Worm (Caenorhabditis elegans) whole organism, young adult: ENCODE measurements around the gene str-7.

Experiments
- B0019.2 ChIP-seq: fragments of 200-800 bp; sonication (Bioruptor generic); conservative IDR thresholded peaks from 2 replicates; pipeline ENCODE4 v1.3.6; 2022; ENCODE audit warnings: missing genetic modification reagents, missing genetic modification characterization, missing compliant biosample characterization
- B0261.1 ChIP-seq: sonication (generic microtip); optimal IDR thresholded peaks from 2 replicates; lab custom pipeline; 2016; ENCODE audit warnings: mild to moderate bottlenecking, missing genetic modification characterization, moderate library complexity, missing compliant biosample characterization
- F33H1.4 ChIP-seq: fragments of 200-800 bp; sonication (Bioruptor generic); IDR thresholded peaks from 2 replicates; pipeline ENCODE4 v1.3.6; 2022; ENCODE audit warnings: missing genetic modification reagents, missing genetic modification characterization, missing compliant biosample characterization
- F39B2.1 ChIP-seq: fragments of 200-800 bp; sonication (Bioruptor generic); IDR thresholded peaks from 2 replicates; pipeline ENCODE4 v1.3.6; 2022; ENCODE audit warnings: missing genetic modification reagents, missing genetic modification characterization, missing compliant biosample characterization
- Y53F4B.3 ChIP-seq: fragments of 200-800 bp; sonication (Bioruptor generic); IDR thresholded peaks from 2 replicates; pipeline ENCODE4 v1.3.6; 2022; ENCODE audit warnings: missing genetic modification reagents, missing genetic modification characterization, missing compliant biosample characterization
- Y79H2A.3 ChIP-seq: fragments of 200-800 bp; sonication (Bioruptor generic); conservative IDR thresholded peaks from 2 replicates; pipeline ENCODE4 v1.3.6; 2022; ENCODE audit warnings: missing genetic modification reagents, missing genetic modification characterization, missing compliant biosample characterization
- aptf-3 ChIP-seq: fragments of 200-800 bp; sonication (Bioruptor generic); IDR thresholded peaks from 2 replicates; pipeline ENCODE4 v1.3.6; 2022; ENCODE audit warnings: missing genetic modification characterization, missing compliant biosample characterization
- attf-3 ChIP-seq: fragments of 200-800 bp; sonication (Bioruptor generic); conservative IDR thresholded peaks from 2 replicates; pipeline ENCODE4 v1.3.6; 2022; ENCODE audit warnings: missing genetic modification reagents, missing genetic modification characterization, missing compliant biosample characterization
- attf-5 ChIP-seq: fragments of 200-800 bp; sonication (Bioruptor generic); optimal IDR thresholded peaks from 2 replicates; lab custom pipeline; 2018; ENCODE audit warnings: mild to moderate bottlenecking, missing genetic modification characterization, missing compliant biosample characterization
- attf-6 ChIP-seq: fragments of 200-800 bp; sonication (Bioruptor generic); IDR thresholded peaks from 2 replicates; pipeline ENCODE4 v1.3.6; 2022; ENCODE audit warnings: missing genetic modification reagents, missing genetic modification characterization, missing compliant biosample characterization
- ccch-3 ChIP-seq: fragments of 200-800 bp; sonication (Bioruptor generic); optimal IDR thresholded peaks from 2 replicates; lab custom pipeline; 2018; ENCODE audit warnings: mild to moderate bottlenecking, missing genetic modification characterization, missing compliant biosample characterization
- cebp-2 ChIP-seq: fragments of 200-800 bp; sonication (Bioruptor generic); IDR thresholded peaks from 2 replicates; pipeline ENCODE4 v1.3.6; 2022; ENCODE audit warnings: missing genetic modification characterization, missing compliant biosample characterization
- egrh-3 ChIP-seq: fragments of 200-800 bp; sonication (Bioruptor generic); IDR thresholded peaks from 2 replicates; pipeline ENCODE4 v1.3.6; 2022; ENCODE audit warnings: missing genetic modification reagents, missing genetic modification characterization, missing compliant biosample characterization
- him-1 ChIP-seq: sonication (generic microtip); optimal IDR thresholded peaks from 2 replicates; lab custom pipeline; 2016; ENCODE audit warnings: missing genotype, missing genetic modification reagents, missing genetic modification characterization, missing compliant biosample characterization
- hmg-20 ChIP-seq: fragments of 200-800 bp; sonication (Bioruptor generic); IDR thresholded peaks from 2 replicates; pipeline ENCODE4 v1.3.6; 2022; ENCODE audit warnings: missing genetic modification reagents, missing genetic modification characterization, missing compliant biosample characterization
- let-526 ChIP-seq: fragments of 200-800 bp; sonication (Bioruptor generic); IDR thresholded peaks from 2 replicates; pipeline ENCODE4 v1.3.6; 2022; ENCODE audit warnings: missing genetic modification reagents, missing genetic modification characterization, missing compliant biosample characterization
- lin-26 ChIP-seq: fragments of 200-800 bp; sonication (Bioruptor generic); IDR thresholded peaks from 2 replicates; pipeline ENCODE4 v1.3.6; 2022; ENCODE audit warnings: missing genetic modification reagents, missing genetic modification characterization, missing compliant biosample characterization
- lin-54 ChIP-seq: fragments of 200-800 bp; sonication (Bioruptor generic); optimal IDR thresholded peaks from 2 replicates; lab custom pipeline; 2018; ENCODE audit warnings: mild to moderate bottlenecking, missing genetic modification characterization, missing compliant biosample characterization
- lsy-27 ChIP-seq: sonication (generic microtip); optimal IDR thresholded peaks from 2 replicates; lab custom pipeline; 2017; ENCODE audit warnings: missing genetic modification characterization, mild to moderate bottlenecking, missing compliant biosample characterization, antibody characterized with exemption, missing genotype, borderline replicate concordance; ENCODE audit not compliant: insufficient read depth
- madf-3 ChIP-seq: fragments of 200-800 bp; sonication (Bioruptor generic); IDR thresholded peaks from 2 replicates; pipeline ENCODE4 v1.3.6; 2022; ENCODE audit warnings: missing genetic modification reagents, missing genetic modification characterization, missing compliant biosample characterization
- mcd-1 ChIP-seq: fragments of 200-800 bp; sonication (Bioruptor generic); IDR thresholded peaks from 2 replicates; pipeline ENCODE4 v1.3.6; 2022; ENCODE audit warnings: missing genetic modification reagents, missing genetic modification characterization, missing compliant biosample characterization
- mes-4 ChIP-seq: sonication (generic microtip); optimal IDR thresholded peaks from 2 replicates; lab custom pipeline; 2016; ENCODE audit warnings: missing genotype, missing genetic modification characterization, missing compliant biosample characterization
- nhr-80 ChIP-seq: sonication (generic microtip); optimal IDR thresholded peaks from 2 replicates; lab custom pipeline; 2016; ENCODE audit warnings: missing genetic modification characterization, missing compliant biosample characterization
- snpc-1.1 ChIP-seq: sonication (generic microtip); optimal IDR thresholded peaks from 2 replicates; lab custom pipeline; 2017; ENCODE audit warnings: missing genetic modification characterization, mild to moderate bottlenecking, missing compliant biosample characterization, antibody characterized with exemption, moderate library complexity, missing genotype, missing genetic modification reagents; ENCODE audit not compliant: insufficient read depth
- snpc-3.4 ChIP-seq: sonication (generic microtip); optimal IDR thresholded peaks from 2 replicates; lab custom pipeline; 2017; ENCODE audit warnings: missing genetic modification characterization, mild to moderate bottlenecking, missing compliant biosample characterization, antibody characterized with exemption, moderate library complexity, missing genotype, missing genetic modification reagents
- snpc-4 ChIP-seq, 5 experiments: fragments of 150-350 bp in 1 of 5; sonication (generic microtip) in 4 of 5; optimal IDR thresholded peaks; 2 replicates each; lab custom pipeline; 2014 to 2018; ENCODE audit warnings: missing genetic modification characterization in 5 of 5, missing biosample characterization in 3 of 5, antibody characterized with exemption in 2 of 5, mild to moderate bottlenecking in 2 of 5, missing compliant biosample characterization in 2 of 5, missing genotype in 2 of 5, moderate library complexity in 2 of 5, missing genetic modification reagents in 1 of 5
- tbx-9 ChIP-seq: sonication (generic microtip); optimal IDR thresholded peaks from 2 replicates; lab custom pipeline; 2016; ENCODE audit warnings: borderline replicate concordance, missing genetic modification characterization, inconsistent platforms, missing compliant biosample characterization
- unc-62 ChIP-seq: fragments of 150-350 bp; optimal IDR thresholded peaks from 2 replicates; lab custom pipeline; 2014; ENCODE audit warnings: missing biosample characterization, missing genetic modification reagents, missing genetic modification characterization
- xnd-1 ChIP-seq: sonication (generic microtip); optimal IDR thresholded peaks from 2 replicates; lab custom pipeline; 2016; ENCODE audit warnings: missing genotype, missing genetic modification reagents, missing genetic modification characterization, missing compliant biosample characterization
- ztf-26 ChIP-seq: sonication (generic microtip); optimal IDR thresholded peaks from 2 replicates; lab custom pipeline; 2017; ENCODE audit warnings: missing genetic modification characterization, missing compliant biosample characterization

str-7 gene

DNA sequence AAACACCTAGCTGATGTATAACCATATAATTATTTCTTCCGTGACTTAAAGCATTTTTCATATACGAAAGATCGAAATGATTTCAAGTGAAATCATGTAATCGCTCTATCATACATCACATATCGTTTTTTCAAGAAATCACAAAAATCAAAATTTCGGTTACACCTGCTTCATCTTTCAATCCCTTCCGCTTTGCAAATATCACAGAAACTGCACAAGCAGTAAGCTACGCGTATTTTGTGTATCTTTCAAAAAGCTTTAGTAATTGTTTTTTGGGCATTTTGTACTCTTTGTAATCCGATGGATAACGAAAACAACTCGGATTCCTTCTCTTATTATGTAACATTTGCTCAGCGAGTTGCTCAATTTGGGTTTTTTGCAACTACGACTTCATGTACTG is 16.0 kb upstream of the str-7 start, which contains the start of gene str-25:
TSS of gene str-25 (plus strand) at position 301 of the 400 bp plus-strand sequence.
- TF ChIP-seq tbx-9 (no peak), B0019.2 (no peak), ccch-3 (no peak), snpc-4 (GFP tag; optimal IDR thresholded peaks at IDR 0.05; lab: Kevin White, UChicago) (no peak), snpc-4 (tag; optimal IDR thresholded peaks at IDR 0.05; lab: Kevin White, UChicago) (no peak), Y79H2A.3 (no peak)

- TF ChIP-seq mcd-1 (GFP tag; lab: Robert Waterston, UW): no peak
- no peak for TF ChIP-seq aptf-3 (GFP tag; lab: Robert Waterston, UW)
- no peak for TF ChIP-seq ztf-26 (tag; lab: Kevin White, UChicago)
- TF ChIP-seq snpc-1.1 (tag; lab: Kevin White, UChicago): no peak
- no peak for TF ChIP-seq ccch-3
- no peak for TF ChIP-seq nhr-80 (tag; lab: Kevin White, UChicago)
- TF ChIP-seq unc-62 (GFP tag; lab: Kevin White, UChicago): no peak
- no peak for TF ChIP-seq attf-3 (GFP tag; lab: Robert Waterston, UW)
- TF ChIP-seq lsy-27 (tag; lab: Kevin White, UChicago): no peak
- no peak for TF ChIP-seq egrh-3 (GFP tag; lab: Robert Waterston, UW)
- TF ChIP-seq attf-5 (GFP tag; lab: Kevin White, UChicago): no peak
- no peak for TF ChIP-seq F39B2.1 (GFP tag; lab: Robert Waterston, UW)
- TF ChIP-seq cebp-2 (GFP tag; lab: Robert Waterston, UW): no peak
These were observed 14.9 kb upstream of the str-7 start, which contains the start of gene srxa-16 for ce11 chrV:16114237-16114636. Gene srxa-16 (minus strand): TSS chrV:16114337.

DNA sequence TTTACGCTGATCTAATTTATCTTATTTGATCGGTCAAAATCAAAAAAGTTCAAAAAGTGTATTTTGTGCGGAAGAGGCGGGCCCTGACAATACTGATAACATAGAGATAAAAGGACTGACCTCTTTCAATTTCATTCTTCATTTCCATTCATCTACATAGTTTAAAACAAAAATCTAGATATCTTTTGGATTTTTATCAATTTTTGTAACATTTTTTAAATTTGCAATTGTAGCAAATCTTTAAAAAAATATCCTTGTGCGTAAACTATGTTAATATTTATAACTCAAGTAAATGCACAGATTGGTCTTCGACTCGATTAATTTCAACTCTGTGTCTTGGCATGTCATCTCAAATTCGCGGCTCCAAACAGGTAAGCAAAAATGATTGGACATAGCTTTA is 4.3 kb upstream of the str-7 start, which contains the start of gene argk-1:
TSS of gene argk-1 (plus strand) at position 301 of the 400 bp plus-strand sequence.
- no peak for TF ChIP-seq F33H1.4 (GFP tag; lab: Robert Waterston, UW)
- no peak for TF ChIP-seq let-526 (GFP tag; lab: Robert Waterston, UW)
- TF ChIP-seq him-1: no peak
- TF ChIP-seq mes-4: no peak
- TF ChIP-seq attf-6 (GFP tag; lab: Robert Waterston, UW): no peak

DNA sequence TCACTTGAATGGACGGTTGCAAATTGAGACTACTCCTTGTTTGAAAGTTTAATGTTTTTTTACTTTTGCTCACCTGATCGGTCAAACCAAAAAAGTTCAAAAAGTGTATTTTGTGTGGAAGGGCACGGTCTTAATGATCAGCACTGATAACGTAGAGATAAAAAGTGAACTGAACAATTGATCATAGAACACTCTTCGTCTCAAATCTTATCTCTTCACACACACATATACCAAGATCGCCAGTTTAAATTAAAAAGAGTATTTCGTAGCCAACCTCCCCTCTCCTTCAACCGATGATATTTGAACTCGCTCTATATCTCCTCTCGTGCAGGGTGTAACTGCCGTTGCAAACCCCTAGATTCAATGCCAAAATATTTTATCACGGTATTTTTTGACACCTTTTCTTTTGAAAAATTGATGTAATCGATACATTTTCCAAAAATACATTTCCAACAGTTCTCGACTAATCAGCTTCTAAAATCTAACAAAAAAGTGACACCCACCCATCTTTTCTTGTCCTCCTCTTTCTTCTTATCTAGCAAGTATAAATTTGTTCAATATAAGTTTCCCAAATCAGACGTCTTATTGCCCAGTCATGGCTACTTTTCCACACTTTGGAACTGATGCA is 876 bp upstream of the str-7 start, which contains the start of gene cth-1:
TSS of gene cth-1 (plus strand) at position 578 of the 628 bp plus-strand sequence.
- no peak for TF ChIP-seq hmg-20 (GFP tag; lab: Robert Waterston, UW)
- TF ChIP-seq nhr-80 (tag; lab: Kevin White, UChicago): peak; percentile 68

ce11 chrV:16094862-16095261 is 4.5 kb downstream of the str-7 start:
- TF ChIP-seq B0261.1 (tag; lab: Kevin White, UChicago) (no peak), lin-54 (GFP tag; lab: Kevin White, UChicago) (no peak), Y53F4B.3 (no peak)

ce11 chrV:16094284-16094683 is 5.1 kb downstream of the str-7 start, which contains the start of gene F22B8.7:
Gene F22B8.7 (plus strand): TSS chrV:16094584.
- TF ChIP-seq cebp-2 (GFP tag; lab: Robert Waterston, UW) (no peak), lin-26 (GFP tag; lab: Robert Waterston, UW) (no peak), egrh-3 (GFP tag; lab: Robert Waterston, UW) (no peak), lsy-27 (tag; lab: Kevin White, UChicago) (no peak), snpc-3.4 (tag; lab: Kevin White, UChicago) (no peak), madf-3 (GFP tag; lab: Robert Waterston, UW) (no peak), xnd-1 (no peak)
